Worm (Caenorhabditis elegans) whole organism, late embryonic: ENCODE results near the gene Y41D4B.14.

ENCODE experiments used
- C38D4.7 ChIP-seq: fragments of 200-800 bp; sonication (Bioruptor generic); optimal IDR thresholded peaks from 2 replicates; lab custom pipeline; 2018; ENCODE audit warnings: mild to moderate bottlenecking, missing genetic modification characterization, moderate library complexity, missing compliant biosample characterization
- K09A11.1 ChIP-seq: sonication (generic microtip); optimal IDR thresholded peaks from 2 replicates; lab custom pipeline; 2017; ENCODE audit warnings: antibody characterized with exemption, mild to moderate bottlenecking, missing genetic modification characterization, missing compliant biosample characterization; ENCODE audit not compliant: insufficient read depth
- T23F11.4 ChIP-seq: fragments of 200-800 bp; sonication (Bioruptor generic); optimal IDR thresholded peaks from 2 replicates; lab custom pipeline; 2018; ENCODE audit warnings: mild to moderate bottlenecking, missing genetic modification characterization, missing compliant biosample characterization
- Y22D7AL.16 ChIP-seq: sonication (generic microtip); optimal IDR thresholded peaks from 2 replicates; lab custom pipeline; 2016; ENCODE audit warnings: missing genetic modification characterization, missing compliant biosample characterization
- ahr-1 ChIP-seq: sonication (generic microtip); optimal IDR thresholded peaks from 2 replicates; lab custom pipeline; 2016; ENCODE audit warnings: missing genetic modification characterization, missing compliant biosample characterization
- ceh-18 ChIP-seq: sonication (generic microtip); optimal IDR thresholded peaks from 2 replicates; lab custom pipeline; 2016; ENCODE audit warnings: missing genetic modification characterization, missing compliant biosample characterization
- ceh-2 ChIP-seq: sonication (generic microtip); optimal IDR thresholded peaks from 2 replicates; lab custom pipeline; 2016; ENCODE audit warnings: missing genotype, missing genetic modification characterization, missing compliant biosample characterization
- ceh-24 ChIP-seq: sonication (generic microtip); optimal IDR thresholded peaks from 2 replicates; lab custom pipeline; 2016; ENCODE audit warnings: mild to moderate bottlenecking, missing genetic modification characterization, missing compliant biosample characterization
- ceh-45 ChIP-seq: fragments of 200-800 bp; sonication (Bioruptor generic); IDR thresholded peaks from 2 replicates; pipeline ENCODE4 v1.3.6; 2022; ENCODE audit warnings: missing genetic modification reagents, missing genetic modification characterization, missing compliant biosample characterization
- ceh-6 ChIP-seq: fragments of 200-800 bp; sonication (Bioruptor generic); optimal IDR thresholded peaks from 2 replicates; lab custom pipeline; 2018; ENCODE audit warnings: mild to moderate bottlenecking, missing genetic modification characterization, missing compliant biosample characterization
- ceh-9 ChIP-seq: sonication (generic microtip); optimal IDR thresholded peaks from 2 replicates; lab custom pipeline; 2016; ENCODE audit warnings: mild to moderate bottlenecking, missing genetic modification characterization, inconsistent platforms, missing compliant biosample characterization
- dve-1 ChIP-seq: sonication (generic microtip); optimal IDR thresholded peaks from 2 replicates; lab custom pipeline; 2017; ENCODE audit warnings: antibody characterized with exemption, mild to moderate bottlenecking, missing genetic modification characterization, missing compliant biosample characterization
- fax-1 ChIP-seq: sonication (generic microtip); optimal IDR thresholded peaks from 2 replicates; lab custom pipeline; 2016; ENCODE audit warnings: missing genotype, missing genetic modification characterization, missing compliant biosample characterization
- gmeb-2 ChIP-seq: sonication (generic microtip); optimal IDR thresholded peaks from 2 replicates; lab custom pipeline; 2016; ENCODE audit warnings: missing genetic modification characterization, inconsistent platforms, missing compliant biosample characterization
- hlh-6 ChIP-seq: sonication (generic microtip); optimal IDR thresholded peaks from 2 replicates; lab custom pipeline; 2016; ENCODE audit warnings: missing genotype, missing genetic modification characterization, missing compliant biosample characterization
- lim-6 ChIP-seq: sonication (generic microtip); optimal IDR thresholded peaks from 2 replicates; lab custom pipeline; 2016; ENCODE audit warnings: missing genetic modification characterization, missing compliant biosample characterization
- mec-3 ChIP-seq: sonication (generic microtip); optimal IDR thresholded peaks from 2 replicates; lab custom pipeline; 2016; ENCODE audit warnings: borderline replicate concordance, missing genetic modification characterization, missing compliant biosample characterization
- nhr-11 ChIP-seq: fragments of 150-350 bp; optimal IDR thresholded peaks from 2 replicates; lab custom pipeline; 2014; ENCODE audit warnings: missing biosample characterization, missing genetic modification characterization
- nhr-232 ChIP-seq: sonication (generic microtip); optimal IDR thresholded peaks from 2 replicates; lab custom pipeline; 2016; ENCODE audit warnings: missing genetic modification characterization, missing compliant biosample characterization
- npax-4 ChIP-seq: sonication (generic microtip); optimal IDR thresholded peaks from 2 replicates; lab custom pipeline; 2016; ENCODE audit warnings: missing genetic modification characterization, missing compliant biosample characterization
- odd-2 ChIP-seq: sonication (generic microtip); optimal IDR thresholded peaks from 2 replicates; lab custom pipeline; 2017; ENCODE audit warnings: antibody characterized with exemption, mild to moderate bottlenecking, missing genetic modification characterization, missing compliant biosample characterization
- pag-3 ChIP-seq: sonication (generic microtip); optimal IDR thresholded peaks from 2 replicates; lab custom pipeline; 2016; ENCODE audit warnings: missing compliant biosample characterization, missing genetic modification characterization, borderline replicate concordance
- pat-9 ChIP-seq: fragments of 200-800 bp; sonication (Bioruptor generic); optimal IDR thresholded peaks from 2 replicates; lab custom pipeline; 2018; ENCODE audit warnings: mild to moderate bottlenecking, missing genetic modification characterization, moderate library complexity, missing compliant biosample characterization
- pax-1 ChIP-seq: fragments of 150-350 bp; optimal IDR thresholded peaks from 2 replicates; lab custom pipeline; 2014; ENCODE audit warnings: missing biosample characterization, missing genetic modification characterization
- pha-2 ChIP-seq: sonication (generic microtip); optimal IDR thresholded peaks from 2 replicates; lab custom pipeline; 2017; ENCODE audit warnings: mild to moderate bottlenecking, missing genetic modification characterization, missing compliant biosample characterization
- pha-4 ChIP-seq: fragments of 150-350 bp; optimal IDR thresholded peaks from 2 replicates; lab custom pipeline; 2018; ENCODE audit warnings: missing biosample characterization, missing genetic modification reagents, missing genetic modification characterization
- pros-1 ChIP-seq: fragments of 150-350 bp; optimal IDR thresholded peaks from 2 replicates; lab custom pipeline; 2014; ENCODE audit warnings: missing biosample characterization, missing genetic modification reagents, missing genetic modification characterization
- ref-2 ChIP-seq: sonication (generic microtip); optimal IDR thresholded peaks from 2 replicates; lab custom pipeline; 2016; ENCODE audit warnings: missing genetic modification characterization, missing compliant biosample characterization
- sdc-2 ChIP-seq: sonication (generic microtip); optimal IDR thresholded peaks from 2 replicates; lab custom pipeline; 2016; ENCODE audit warnings: missing genotype, missing genetic modification characterization, missing compliant biosample characterization
- tbx-2 ChIP-seq: sonication (generic microtip); optimal IDR thresholded peaks from 2 replicates; lab custom pipeline; 2016; ENCODE audit warnings: missing genetic modification characterization, missing compliant biosample characterization
- tbx-7 ChIP-seq: sonication (generic microtip); optimal IDR thresholded peaks from 2 replicates; lab custom pipeline; 2016; ENCODE audit warnings: missing genotype, missing genetic modification characterization, missing compliant biosample characterization
- unc-3 ChIP-seq, 2 experiments: fragments of 200-800 bp in 1 of 2; sonication (Bioruptor generic) in 1 of 2; sonication (generic microtip) in 1 of 2; conservative IDR thresholded peaks in 1 of 2; optimal IDR thresholded peaks in 1 of 2; 2 replicates each; pipeline versions ENCODE4 v1.3.6 to Lab custom; 2016 to 2022; ENCODE audit warnings: missing compliant biosample characterization in 2 of 2, missing genetic modification characterization in 2 of 2, missing genetic modification reagents in 1 of 2
- unc-86 ChIP-seq: sonication (generic microtip); optimal IDR thresholded peaks from 2 replicates; lab custom pipeline; 2016; ENCODE audit warnings: missing genetic modification characterization, missing compliant biosample characterization
- zip-5 ChIP-seq: sonication (generic microtip); optimal IDR thresholded peaks from 2 replicates; lab custom pipeline; 2016; ENCODE audit warnings: missing genetic modification characterization, missing compliant biosample characterization
- ztf-16 ChIP-seq: sonication (generic microtip); optimal IDR thresholded peaks from 2 replicates; lab custom pipeline; 2017; ENCODE audit warnings: missing genetic modification characterization, missing compliant biosample characterization

The Y41D4B.14 gene

ce11 chrIV:1555021-1555720 lies 21.7 kb upstream of the Y41D4B.14 start, which contains the start of gene C34H4.1:
Gene C34H4.1 (plus strand): TSS chrIV:1555579.
- no peak for TF ChIP-seq ceh-45 (GFP tag; lab: Robert Waterston, UW)
- TF ChIP-seq K09A11.1 = no peak
- no peak for TF ChIP-seq ceh-18 (tag; lab: Kevin White, UChicago)
- TF ChIP-seq gmeb-2 = no peak
- no peak for TF ChIP-seq pha-2 (tag; lab: Kevin White, UChicago)
- TF ChIP-seq dve-1 (tag; lab: Kevin White, UChicago) = no peak
- no peak for TF ChIP-seq lim-6
- TF ChIP-seq hlh-6 (tag; lab: Kevin White, UChicago) = no peak
- no peak for TF ChIP-seq Y22D7AL.16
- TF ChIP-seq T23F11.4 = no peak
- TF ChIP-seq unc-3 (GFP tag; conservative IDR thresholded peaks at IDR 0.05; lab: Robert Waterston, UW) = no peak
- TF ChIP-seq unc-3 (tag; optimal IDR thresholded peaks at IDR 0.05; lab: Kevin White, UChicago) = no peak
- no peak for TF ChIP-seq pat-9 (tag; lab: Kevin White, UChicago)
- no peak for TF ChIP-seq ceh-6 (GFP tag; lab: Kevin White, UChicago)

ce11 chrIV:1559931-1560330 lies 16.9 kb upstream of the Y41D4B.14 start, which contains the start of gene Y41D4B.17:
Gene Y41D4B.17 (plus strand): TSS chrIV:1560104.
- TF ChIP-seq nhr-11 (tag; lab: Kevin White, UChicago) (no peak), ahr-1 (no peak), npax-4 (tag; lab: Kevin White, UChicago) (no peak), sdc-2 (tag; lab: Kevin White, UChicago) (no peak), pha-4 (tag; lab: Kevin White, UChicago) (no peak), pax-1 (tag; lab: Kevin White, UChicago) (no peak), fax-1 (no peak), ceh-45 (GFP tag; lab: Robert Waterston, UW) (no peak), ceh-24 (tag; lab: Kevin White, UChicago) (no peak), C38D4.7 (no peak), Y22D7AL.16 (no peak), ceh-6 (GFP tag; lab: Kevin White, UChicago) (no peak), pat-9 (tag; lab: Kevin White, UChicago) (no peak), dve-1 (tag; lab: Kevin White, UChicago) (no peak), ceh-2 (tag; lab: Kevin White, UChicago) (no peak), pag-3 (tag; lab: Kevin White, UChicago) (no peak), odd-2 (no peak)

DNA sequence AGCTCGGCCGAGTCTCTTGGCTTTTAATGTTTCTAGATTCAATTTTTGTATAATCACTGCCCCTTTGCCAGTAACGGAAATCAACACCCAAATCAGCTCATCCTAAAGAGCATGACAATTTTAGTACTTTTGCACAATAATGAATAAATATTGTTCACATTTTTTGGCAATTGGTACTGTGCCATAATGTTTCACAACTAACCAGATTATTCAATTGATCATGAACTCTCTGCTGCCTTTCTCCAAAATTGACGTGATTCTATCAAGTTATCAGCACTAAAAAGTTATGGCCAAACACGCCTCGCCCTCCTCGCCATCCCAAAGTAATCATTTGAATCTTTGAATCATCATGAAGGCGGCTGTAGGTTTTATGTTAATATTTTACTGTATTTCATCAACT lies 14.9 kb upstream of the Y41D4B.14 start, which contains the start of gene hpo-6:
hpo-6 (plus strand) TSS at position 301 of the 400 bp plus-strand sequence.
- TF ChIP-seq ztf-16 = no peak
- TF ChIP-seq unc-86 (tag; lab: Kevin White, UChicago) = no peak
- no peak for TF ChIP-seq nhr-232 (tag; lab: Kevin White, UChicago)
- no peak for TF ChIP-seq mec-3
- no peak for TF ChIP-seq pros-1
- TF ChIP-seq ceh-24 (tag; lab: Kevin White, UChicago) = no peak
- no peak for TF ChIP-seq unc-3 (GFP tag; conservative IDR thresholded peaks at IDR 0.05; lab: Robert Waterston, UW)
- no peak for TF ChIP-seq unc-3 (tag; optimal IDR thresholded peaks at IDR 0.05; lab: Kevin White, UChicago)
- no peak for TF ChIP-seq ceh-9 (tag; lab: Kevin White, UChicago)
- no peak for TF ChIP-seq ref-2 (tag; lab: Kevin White, UChicago)
- TF ChIP-seq zip-5 (tag; lab: Kevin White, UChicago) = no peak
- TF ChIP-seq tbx-2 (tag; lab: Kevin White, UChicago) = no peak
- no peak for TF ChIP-seq tbx-7 (tag; lab: Kevin White, UChicago)
